Worm (Caenorhabditis elegans): ENCODE measurements around the gene dpy-28.

dpy-28 gene

ce11 chrIII:10822494-10823113, 59.7 kb downstream of the dpy-28 start:
- TF ChIP-seq ceh-24 (tag; optimal IDR thresholded peaks at IDR 0.05) (no peak), elt-2 (tag; optimal IDR thresholded peaks at IDR 0.05) (peak; percentile 63), pha-4 (tag; optimal IDR thresholded peaks at IDR 0.05) (no peak)

- TF ChIP-seq syd-9 (tag; optimal IDR thresholded peaks at IDR 0.05) (no peak), unc-86 (tag; optimal IDR thresholded peaks at IDR 0.05) (no peak), sox-2 (GFP tag; IDR thresholded peaks at IDR 0.05) (no peak), pax-1 (tag; optimal IDR thresholded peaks at IDR 0.05) (no peak), lin-11 (tag; optimal IDR thresholded peaks at IDR 0.05) (no peak), odd-2 (tag; optimal IDR thresholded peaks at IDR 0.05) (no peak), nfya-1 (tag; optimal IDR thresholded peaks at IDR 0.05) (no peak), C08G9.2 (tag; optimal IDR thresholded peaks at IDR 0.05) (no peak), gmeb-2 (tag; optimal IDR thresholded peaks at IDR 0.05) (no peak), ceh-34 (tag; optimal IDR thresholded peaks at IDR 0.05) (peak; percentile 35), unc-3 (GFP tag; conservative IDR thresholded peaks at IDR 0.05) (no peak), unc-3 (tag; optimal IDR thresholded peaks at IDR 0.05) (no peak), ceh-18 (tag; optimal IDR thresholded peaks at IDR 0.05) (peak; percentile 44), ama-1 (optimal IDR thresholded peaks at IDR 0.05) (no peak), pros-1 (tag; optimal IDR thresholded peaks at IDR 0.05) (no peak), zip-5 (tag; optimal IDR thresholded peaks at IDR 0.05) (no peak), ceh-45 (GFP tag; IDR thresholded peaks at IDR 0.05) (no peak), F13H6.1 (tag; optimal IDR thresholded peaks at IDR 0.05) (no peak)
Measured at ce11 chrIII:10824206-10824605, 61.3 kb downstream of the dpy-28 start.

ce11 chrIII:10825088-10825487, 62.2 kb downstream of the dpy-28 start:
- TF ChIP-seq tbx-2 (tag; optimal IDR thresholded peaks at IDR 0.05) (no peak), pros-1 (tag; optimal IDR thresholded peaks at IDR 0.05) (no peak), F13H6.1 (tag; optimal IDR thresholded peaks at IDR 0.05) (no peak), eyg-1 (tag; optimal IDR thresholded peaks at IDR 0.05) (no peak), hlh-13 (GFP tag; optimal IDR thresholded peaks at IDR 0.05) (no peak), zip-5 (tag; optimal IDR thresholded peaks at IDR 0.05) (no peak), npax-4 (tag; optimal IDR thresholded peaks at IDR 0.05) (no peak), syd-9 (tag; optimal IDR thresholded peaks at IDR 0.05) (no peak), C38D4.7 (GFP tag; optimal IDR thresholded peaks at IDR 0.05) (no peak), ceh-31 (tag; optimal IDR thresholded peaks at IDR 0.05) (no peak), ref-2 (tag; optimal IDR thresholded peaks at IDR 0.05) (no peak), dve-1 (tag; optimal IDR thresholded peaks at IDR 0.05) (no peak), nfya-1 (tag; optimal IDR thresholded peaks at IDR 0.05) (no peak), pax-1 (tag; optimal IDR thresholded peaks at IDR 0.05) (no peak), hlh-8 (tag; optimal IDR thresholded peaks at IDR 0.05) (no peak), ceh-34 (tag; optimal IDR thresholded peaks at IDR 0.05) (no peak)

Data from whole organism, late embryonic.